Worm (Caenorhabditis elegans) whole organism, L1 larva: ENCODE results near the gene Y24D9A.6.
A peak's percentile ranks its signal among the peaks of the same experiment; 100 is the strongest.

Experiments
- C04F5.9 ChIP-seq: sonication (generic microtip); optimal IDR thresholded peaks from 2 replicates; lab custom pipeline; 2016; ENCODE audit warnings: missing genetic modification characterization, missing compliant biosample characterization
- C34B4.2 ChIP-seq: sonication (generic microtip); optimal IDR thresholded peaks from 2 replicates; lab custom pipeline; 2017; ENCODE audit warnings: mild to moderate bottlenecking, missing genetic modification characterization, missing compliant biosample characterization
- aha-1 ChIP-seq: fragments of 150-350 bp; optimal IDR thresholded peaks from 2 replicates; lab custom pipeline; 2014; ENCODE audit warnings: missing biosample characterization, missing genetic modification characterization
- ceh-63 ChIP-seq: fragments of 200-800 bp; sonication (Bioruptor generic); optimal IDR thresholded peaks from 2 replicates; lab custom pipeline; 2018; ENCODE audit warnings: mild to moderate bottlenecking, missing genetic modification characterization, missing compliant biosample characterization
- ceh-88 ChIP-seq: fragments of 200-800 bp; sonication (Bioruptor generic); IDR thresholded peaks from 2 replicates; pipeline ENCODE4 v1.3.6; 2022; ENCODE audit warnings: missing genetic modification characterization, missing compliant biosample characterization
- ceh-90 ChIP-seq: sonication (generic microtip); optimal IDR thresholded peaks from 2 replicates; lab custom pipeline; 2016; ENCODE audit warnings: missing genetic modification characterization, missing compliant biosample characterization
- dpl-1 ChIP-seq, 3 experiments: fragments of 150-350 bp in 2 of 3; sonication (generic microtip) in 1 of 3; optimal IDR thresholded peaks; 2 replicates each; lab custom pipeline; 2014 to 2017; ENCODE audit warnings: missing biosample characterization in 3 of 3, missing genetic modification characterization in 3 of 3, missing genetic modification reagents in 3 of 3
- dsc-1 ChIP-seq: sonication (generic microtip); optimal IDR thresholded peaks from 2 replicates; lab custom pipeline; 2016; ENCODE audit warnings: mild to moderate bottlenecking, missing genetic modification characterization, missing compliant biosample characterization
- efl-1 ChIP-seq, 4 experiments: fragments of 150-350 bp; optimal IDR thresholded peaks in 3 of 4; peaks in 1 of 4; 1 replicate in 1 of 4; 2 replicates in 3 of 4; lab custom pipeline; 2014; ENCODE audit warnings: missing biosample characterization in 2 of 4, missing genetic modification characterization in 2 of 4, missing genetic modification reagents in 2 of 4
- elt-2 ChIP-seq: sonication (generic microtip); optimal IDR thresholded peaks from 2 replicates; lab custom pipeline; 2016; ENCODE audit warnings: missing genetic modification characterization, mild to moderate bottlenecking, inconsistent platforms, missing compliant biosample characterization, missing genetic modification reagents
- elt-3 ChIP-seq, 6 experiments: fragments of 150-350 bp in 1 of 6; sonication (generic microtip); optimal IDR thresholded peaks; 2 replicates each; lab custom pipeline; 2017 to 2018; ENCODE audit warnings: missing biosample characterization in 6 of 6, missing genetic modification characterization in 6 of 6, inconsistent platforms in 1 of 6
- fkh-4 ChIP-seq: sonication (generic microtip); optimal IDR thresholded peaks from 2 replicates; lab custom pipeline; 2016; ENCODE audit warnings: missing compliant biosample characterization, missing genetic modification characterization, borderline replicate concordance
- hlh-17 ChIP-seq: fragments of 200-800 bp; sonication (Bioruptor generic); optimal IDR thresholded peaks from 2 replicates; lab custom pipeline; 2018; ENCODE audit warnings: missing genetic modification characterization, mild to moderate bottlenecking, missing compliant biosample characterization, moderate library complexity, borderline replicate concordance
- hlh-4 ChIP-seq: sonication (generic microtip); optimal IDR thresholded peaks from 2 replicates; lab custom pipeline; 2016; ENCODE audit warnings: mild to moderate bottlenecking, missing genetic modification characterization, missing compliant biosample characterization
- irx-1 ChIP-seq: sonication (generic microtip); optimal IDR thresholded peaks from 2 replicates; lab custom pipeline; 2016; ENCODE audit warnings: missing genetic modification characterization, missing compliant biosample characterization
- isw-1 ChIP-seq: fragments of 200-800 bp; sonication (Bioruptor generic); IDR thresholded peaks from 2 replicates; pipeline ENCODE4 v1.3.6; 2022; ENCODE audit warnings: missing genetic modification characterization, missing compliant biosample characterization
- jun-1 ChIP-seq: fragments of 150-350 bp; optimal IDR thresholded peaks from 2 replicates; lab custom pipeline; 2014; ENCODE audit warnings: missing biosample characterization, missing genetic modification reagents, missing genetic modification characterization
- lin-14 ChIP-seq: fragments of 200-800 bp; sonication (Bioruptor generic); optimal IDR thresholded peaks from 2 replicates; lab custom pipeline; 2018; ENCODE audit warnings: mild to moderate bottlenecking, missing genetic modification characterization, moderate library complexity, missing compliant biosample characterization
- lin-35 ChIP-seq, 2 experiments: fragments of 150-350 bp; optimal IDR thresholded peaks; 2 replicates each; lab custom pipeline; 2014; ENCODE audit warnings: missing biosample characterization in 2 of 2, missing genetic modification characterization in 2 of 2, missing genetic modification reagents in 2 of 2
- lsy-2 ChIP-seq, 2 experiments: fragments of 150-350 bp; optimal IDR thresholded peaks; 2 replicates each; lab custom pipeline; 2014; ENCODE audit warnings: missing biosample characterization in 2 of 2, missing genetic modification characterization in 2 of 2
- mab-9 ChIP-seq: fragments of 200-800 bp; sonication (Bioruptor generic); IDR thresholded peaks from 2 replicates; pipeline ENCODE4 v1.3.6; 2022; ENCODE audit warnings: missing genetic modification reagents, missing genetic modification characterization, missing compliant biosample characterization
- mdl-1 ChIP-seq, 2 experiments: fragments of 150-350 bp; optimal IDR thresholded peaks; 2 replicates each; lab custom pipeline; 2014 to 2017; ENCODE audit warnings: missing biosample characterization in 2 of 2, missing genetic modification characterization in 2 of 2, inconsistent platforms in 1 of 2
- mep-1 ChIP-seq: fragments of 150-350 bp; optimal IDR thresholded peaks from 2 replicates; lab custom pipeline; 2014; ENCODE audit warnings: missing biosample characterization, missing genetic modification characterization
- nhr-11 ChIP-seq: fragments of 150-350 bp; optimal IDR thresholded peaks from 2 replicates; lab custom pipeline; 2014; ENCODE audit warnings: missing biosample characterization, missing genetic modification characterization
- nhr-12 ChIP-seq: sonication (generic microtip); optimal IDR thresholded peaks from 2 replicates; lab custom pipeline; 2017; ENCODE audit warnings: missing biosample characterization, missing genetic modification characterization
- nhr-20 ChIP-seq: sonication (generic microtip); optimal IDR thresholded peaks from 2 replicates; lab custom pipeline; 2016; ENCODE audit warnings: mild to moderate bottlenecking, missing genetic modification characterization, missing compliant biosample characterization
- nhr-237 ChIP-seq: fragments of 150-350 bp; optimal IDR thresholded peaks from 2 replicates; lab custom pipeline; 2014; ENCODE audit warnings: missing biosample characterization, missing genetic modification characterization
- nhr-28 ChIP-seq: fragments of 150-350 bp; optimal IDR thresholded peaks from 2 replicates; lab custom pipeline; 2014; ENCODE audit warnings: missing biosample characterization, missing genetic modification characterization
- nhr-47 ChIP-seq: sonication (generic microtip); optimal IDR thresholded peaks from 2 replicates; lab custom pipeline; 2016; ENCODE audit warnings: mild to moderate bottlenecking, missing genetic modification characterization, moderate library complexity, missing compliant biosample characterization
- nhr-71 ChIP-seq: sonication (generic microtip); optimal IDR thresholded peaks from 2 replicates; lab custom pipeline; 2016; ENCODE audit warnings: mild to moderate bottlenecking, missing genetic modification characterization, moderate library complexity, missing compliant biosample characterization
- nhr-76 ChIP-seq: sonication (generic microtip); optimal IDR thresholded peaks from 2 replicates; lab custom pipeline; 2017; ENCODE audit warnings: missing biosample characterization, missing genetic modification characterization
- nhr-77 ChIP-seq: fragments of 150-350 bp; optimal IDR thresholded peaks from 2 replicates; lab custom pipeline; 2014; ENCODE audit warnings: missing biosample characterization, missing genetic modification characterization
- nhr-85 ChIP-seq: sonication (generic microtip); peaks from one replicate; lab custom pipeline; 2016; ENCODE audit warnings: missing genetic modification characterization, inconsistent platforms, missing compliant biosample characterization
- skn-1 ChIP-seq: fragments of 150-350 bp; optimal IDR thresholded peaks from 2 replicates; lab custom pipeline; 2014; ENCODE audit warnings: missing biosample characterization, missing genetic modification characterization
- snpc-4 ChIP-seq: fragments of 150-350 bp; optimal IDR thresholded peaks from 2 replicates; lab custom pipeline; 2014; ENCODE audit warnings: missing biosample characterization, missing genetic modification characterization
- sox-4 ChIP-seq: sonication (generic microtip); optimal IDR thresholded peaks from 2 replicates; lab custom pipeline; 2016; ENCODE audit warnings: missing genetic modification characterization, missing compliant biosample characterization
- swsn-7 ChIP-seq: sonication (generic microtip); optimal IDR thresholded peaks from 2 replicates; lab custom pipeline; 2016; ENCODE audit warnings: missing genetic modification characterization, missing compliant biosample characterization
- unc-130 ChIP-seq: fragments of 150-350 bp; optimal IDR thresholded peaks from 2 replicates; lab custom pipeline; 2017; ENCODE audit warnings: missing biosample characterization, missing genetic modification characterization, inconsistent platforms
- unc-30 ChIP-seq: sonication (generic microtip); optimal IDR thresholded peaks from 2 replicates; lab custom pipeline; 2017; ENCODE audit warnings: missing biosample characterization, missing genetic modification characterization
- unc-62 ChIP-seq: fragments of 150-350 bp; optimal IDR thresholded peaks from 2 replicates; lab custom pipeline; 2014; ENCODE audit warnings: missing biosample characterization, missing genetic modification reagents, missing genetic modification characterization

The Y24D9A.6 gene

ce11 chrIV:4390438-4390894 lies 9.7 kb downstream of the Y24D9A.6 start, which contains the start of the genes rpl-7A and set-21 (continued):
- TF ChIP-seq swsn-7 (peak; percentile 95), nhr-20 (peak; percentile 95), C04F5.9 (tag; lab: Kevin White, UChicago) (peak; percentile 90), mdl-1 (tag; optimal IDR thresholded peaks at IDR 0.05; lab: Kevin White, UChicago) (peak in 1 of 2 experiments; percentile 67), aha-1 (tag; lab: Kevin White, UChicago) (no peak), sox-4 (tag; lab: Kevin White, UChicago) (peak; percentile 77), unc-62 (GFP tag; lab: Kevin White, UChicago) (no peak), nhr-76 (tag; lab: Kevin White, UChicago) (no peak), nhr-77 (peak; percentile 86), nhr-12 (no peak), lin-35 (GFP tag; optimal IDR thresholded peaks at IDR 0.05; lab: Kevin White, UChicago) (peak; percentile 94 to 97), unc-30 (tag; lab: Kevin White, UChicago) (no peak), unc-130 (tag; lab: Kevin White, UChicago) (peak; percentile 77), skn-1 (tag; lab: Kevin White, UChicago) (peak; percentile 61), ceh-63 (GFP tag; lab: Kevin White, UChicago) (peak; percentile 26), C34B4.2 (peak; percentile 80), isw-1 (GFP tag; lab: Robert Waterston, UW) (peak; percentile 99), nhr-237 (tag; lab: Kevin White, UChicago) (peak; percentile 66), nhr-71 (tag; lab: Kevin White, UChicago) (peak; percentile 98), elt-2 (tag; lab: Kevin White, UChicago) (peak; percentile 88), irx-1 (tag; lab: Kevin White, UChicago) (peak; percentile 92), nhr-85 (tag; lab: Kevin White, UChicago) (peak; percentile 98), nhr-47 (tag; lab: Kevin White, UChicago) (peak; percentile 98), elt-3 (tag; optimal IDR thresholded peaks at IDR 0.05; lab: Kevin White, UChicago) (peak; percentile 20 to 85 (median 78)), nhr-28 (no peak), mab-9 (GFP tag; lab: Robert Waterston, UW) (peak; percentile 92), snpc-4 (tag; lab: Kevin White, UChicago) (peak; percentile 53), hlh-4 (tag; lab: Kevin White, UChicago) (no peak), jun-1 (peak; percentile 82), ceh-88 (GFP tag; lab: Robert Waterston, UW) (peak; percentile 95), mep-1 (tag; lab: Kevin White, UChicago) (peak; percentile 87), ceh-90 (tag; lab: Kevin White, UChicago) (peak; percentile 46), hlh-17 (no peak), dpl-1 (GFP tag; optimal IDR thresholded peaks at IDR 0.05; lab: Kevin White, UChicago) (peak; percentile 94 to 95 (median 95)), efl-1 (optimal IDR thresholded peaks at IDR 0.05; lab: Kevin White, UChicago) (peak; percentile 94 to 98), efl-1 (GFP tag; optimal IDR thresholded peaks at IDR 0.05 in 1 of 2; lab: Kevin White, UChicago) (peak; percentile 93 to 100), lsy-2 (tag; optimal IDR thresholded peaks at IDR 0.05; lab: Kevin White, UChicago) (peak; percentile 94 to 95), fkh-4 (tag; lab: Kevin White, UChicago) (peak; percentile 61), lin-14 (GFP tag; lab: Kevin White, UChicago) (peak; percentile 97), nhr-11 (tag; lab: Kevin White, UChicago) (peak; percentile 65), dsc-1 (tag; lab: Kevin White, UChicago) (peak; percentile 94)

ce11 chrIV:4386351-4386750 lies 13.8 kb downstream of the Y24D9A.6 start, which contains the start of gene tald-1:
Gene tald-1 (plus strand): TSS chrIV:4386651.
- TF ChIP-seq nhr-11 (tag; lab: Kevin White, UChicago) (no peak), unc-30 (tag; lab: Kevin White, UChicago) (no peak), elt-2 (tag; lab: Kevin White, UChicago) (peak; percentile 40)
